Worm (Caenorhabditis elegans) whole organism, L3 larva: ENCODE measurements around the gene srh-16.

Source experiments
- ZK546.5 ChIP-seq: sonication (generic microtip); optimal IDR thresholded peaks from 2 replicates; lab custom pipeline; 2017; ENCODE audit warnings: missing biosample characterization, missing genetic modification characterization
- ama-1 ChIP-seq: fragments of 150-350 bp; optimal IDR thresholded peaks from 2 replicates; lab custom pipeline; 2018
- ceh-16 ChIP-seq: sonication (generic microtip); optimal IDR thresholded peaks from 2 replicates; lab custom pipeline; 2017; ENCODE audit warnings: missing biosample characterization, missing genetic modification characterization
- ceh-28 ChIP-seq: fragments of 150-350 bp; optimal IDR thresholded peaks from 2 replicates; lab custom pipeline; 2014; ENCODE audit warnings: missing biosample characterization, missing genetic modification reagents, missing genetic modification characterization
- ceh-82 ChIP-seq: fragments of 150-350 bp; optimal IDR thresholded peaks from 2 replicates; lab custom pipeline; 2014; ENCODE audit warnings: missing biosample characterization, missing genetic modification characterization
- ceh-9 ChIP-seq: sonication (generic microtip); optimal IDR thresholded peaks from 2 replicates; lab custom pipeline; 2018; ENCODE audit warnings: missing biosample characterization, missing genetic modification characterization
- daf-12 ChIP-seq: fragments of 150-350 bp; optimal IDR thresholded peaks from 2 replicates; lab custom pipeline; 2014; ENCODE audit warnings: missing biosample characterization, missing genetic modification reagents, missing genetic modification characterization
- egl-5 ChIP-seq: fragments of 150-350 bp; optimal IDR thresholded peaks from 2 replicates; lab custom pipeline; 2017; ENCODE audit warnings: missing biosample characterization, missing genetic modification reagents, missing genetic modification characterization, inconsistent platforms
- elt-3 ChIP-seq, 3 experiments: fragments of 150-350 bp in 1 of 3; sonication (generic microtip) in 2 of 3; optimal IDR thresholded peaks; 2 replicates in 2 of 3; 4 replicates in 1 of 3; lab custom pipeline; 2014 to 2017; ENCODE audit warnings: missing biosample characterization in 3 of 3, missing genetic modification characterization in 3 of 3
- eor-1 ChIP-seq, 2 experiments: fragments of 150-350 bp; optimal IDR thresholded peaks; 2 replicates each; lab custom pipeline; 2014 to 2018; ENCODE audit warnings: missing biosample characterization in 2 of 2, missing genetic modification characterization in 2 of 2
- fkh-10 ChIP-seq: sonication (generic microtip); optimal IDR thresholded peaks from 2 replicates; lab custom pipeline; 2017; ENCODE audit warnings: missing biosample characterization, missing genetic modification reagents, missing genetic modification characterization
- hmg-11 ChIP-seq: sonication (generic microtip); optimal IDR thresholded peaks from 2 replicates; lab custom pipeline; 2016; ENCODE audit warnings: missing genetic modification characterization, missing compliant biosample characterization
- jun-1 ChIP-seq: fragments of 150-350 bp; optimal IDR thresholded peaks from 2 replicates; lab custom pipeline; 2014; ENCODE audit warnings: missing biosample characterization, missing genetic modification reagents, missing genetic modification characterization
- lin-15B ChIP-seq: fragments of 150-350 bp; optimal IDR thresholded peaks from 2 replicates; lab custom pipeline; 2014; ENCODE audit warnings: missing biosample characterization, missing genetic modification characterization
- mdl-1 ChIP-seq: fragments of 150-350 bp; optimal IDR thresholded peaks from 2 replicates; lab custom pipeline; 2014; ENCODE audit warnings: missing biosample characterization, missing genetic modification characterization
- mml-1 ChIP-seq: fragments of 150-350 bp; sonication (generic microtip); optimal IDR thresholded peaks from 3 replicates; lab custom pipeline; 2014; ENCODE audit warnings: missing biosample characterization, missing genetic modification characterization
- nhr-11 ChIP-seq: fragments of 150-350 bp; optimal IDR thresholded peaks from 2 replicates; lab custom pipeline; 2014; ENCODE audit warnings: missing biosample characterization, missing genetic modification characterization
- nhr-12 ChIP-seq: fragments of 150-350 bp; optimal IDR thresholded peaks from 2 replicates; lab custom pipeline; 2014; ENCODE audit warnings: missing biosample characterization, missing genetic modification characterization
- nhr-23 ChIP-seq: fragments of 150-350 bp; optimal IDR thresholded peaks from 2 replicates; lab custom pipeline; 2014; ENCODE audit warnings: missing biosample characterization, missing genetic modification reagents, missing genetic modification characterization
- nhr-25 ChIP-seq: sonication (generic microtip); optimal IDR thresholded peaks from 2 replicates; lab custom pipeline; 2017; ENCODE audit warnings: missing biosample characterization, missing genetic modification characterization
- nhr-43 ChIP-seq: sonication (generic microtip); optimal IDR thresholded peaks from 2 replicates; lab custom pipeline; 2016; ENCODE audit warnings: mild to moderate bottlenecking, missing genetic modification characterization, missing compliant biosample characterization; ENCODE audit not compliant: poor library complexity, severe bottlenecking
- nhr-67 ChIP-seq: fragments of 150-350 bp; optimal IDR thresholded peaks from 2 replicates; lab custom pipeline; 2014; ENCODE audit warnings: missing biosample characterization, missing genetic modification characterization
- nhr-76 ChIP-seq: fragments of 150-350 bp; sonication (generic microtip); optimal IDR thresholded peaks from 5 replicates; lab custom pipeline; 2014; ENCODE audit warnings: missing biosample characterization, missing genetic modification characterization
- pha-4 ChIP-seq: fragments of 150-350 bp; optimal IDR thresholded peaks from 2 replicates; lab custom pipeline; 2014; ENCODE audit warnings: missing biosample characterization, missing genetic modification reagents, missing genetic modification characterization
- sea-2 ChIP-seq: fragments of 150-350 bp; sonication (generic microtip); optimal IDR thresholded peaks from 4 replicates; lab custom pipeline; 2014; ENCODE audit warnings: missing biosample characterization, missing genetic modification reagents, missing genetic modification characterization
- snpc-4 ChIP-seq: fragments of 150-350 bp; optimal IDR thresholded peaks from 2 replicates; lab custom pipeline; 2014; ENCODE audit warnings: missing biosample characterization, missing genetic modification characterization
- tbx-2 ChIP-seq: sonication (generic microtip); optimal IDR thresholded peaks from 2 replicates; lab custom pipeline; 2016; ENCODE audit warnings: mild to moderate bottlenecking, missing genetic modification characterization, missing compliant biosample characterization
- unc-39 ChIP-seq: sonication (generic microtip); optimal IDR thresholded peaks from 4 replicates; lab custom pipeline; 2017; ENCODE audit warnings: missing biosample characterization, missing genetic modification characterization
- zag-1 ChIP-seq: fragments of 150-350 bp; optimal IDR thresholded peaks from 2 replicates; lab custom pipeline; 2014; ENCODE audit warnings: missing biosample characterization, missing genetic modification characterization
- ztf-4 ChIP-seq: fragments of 150-350 bp; optimal IDR thresholded peaks from 2 replicates; lab custom pipeline; 2014; ENCODE audit warnings: missing biosample characterization, missing genetic modification characterization

The srh-16 gene

ce11 chrV:12258922-12259321, 32.7 kb upstream of the srh-16 start, which contains the start of gene ugt-56:
ugt-56 (plus strand) TSS chrV:12258982.
- TF ChIP-seq ceh-16 (tag; lab: Kevin White, UChicago) (no peak), nhr-43 (tag; lab: Kevin White, UChicago) (no peak), mdl-1 (no peak), mml-1 (tag; lab: Kevin White, UChicago) (no peak), daf-12 (tag; lab: Kevin White, UChicago) (no peak), tbx-2 (no peak), zag-1 (tag; lab: Kevin White, UChicago) (no peak)
- TF ChIP-seq, all 47 proteins: peak for 0

ce11 chrV:12261377-12261776, 30.3 kb upstream of the srh-16 start, which contains the start of gene tbb-6:
tbb-6 (plus strand) TSS chrV:12261531.
- TF ChIP-seq ZK546.5 (tag; lab: Kevin White, UChicago): no peak
- no peak for TF ChIP-seq nhr-25 (tag; lab: Kevin White, UChicago)
- TF ChIP-seq ama-1 (lab: Kevin White, UChicago): no peak
- no peak for TF ChIP-seq elt-3 (tag; optimal IDR thresholded peaks at IDR 0.05; lab: Kevin White, UChicago)
- no peak for TF ChIP-seq pha-4 (tag; lab: Kevin White, UChicago)
- no peak for TF ChIP-seq fkh-10 (GFP tag; lab: Kevin White, UChicago)
- no peak for TF ChIP-seq ceh-28 (tag; lab: Kevin White, UChicago)
- no peak for TF ChIP-seq nhr-11 (tag; lab: Kevin White, UChicago)
- no peak for TF ChIP-seq nhr-12 (tag; lab: Kevin White, UChicago)

ce11 chrV:12263723-12264122, 27.9 kb upstream of the srh-16 start, which contains the start of gene ssp-35:
ssp-35 (minus strand) TSS chrV:12263823.
- TF ChIP-seq ceh-82 (tag; lab: Kevin White, UChicago): no peak
- TF ChIP-seq ztf-4 (tag; lab: Kevin White, UChicago): no peak
- no peak for TF ChIP-seq mml-1 (tag; lab: Kevin White, UChicago)
- TF ChIP-seq lin-15B (tag; lab: Kevin White, UChicago): no peak
- TF ChIP-seq ceh-9 (tag; lab: Kevin White, UChicago): no peak
- no peak for TF ChIP-seq snpc-4 (tag; lab: Kevin White, UChicago)
- no peak for TF ChIP-seq nhr-67 (tag; lab: Kevin White, UChicago)
- TF ChIP-seq nhr-76: no peak
- no peak for TF ChIP-seq unc-39 (tag; lab: Kevin White, UChicago)
- TF ChIP-seq hmg-11 (tag; lab: Kevin White, UChicago): no peak
- no peak for TF ChIP-seq sea-2 (GFP tag; lab: Kevin White, UChicago)
- no peak for TF ChIP-seq jun-1 (tag; lab: Kevin White, UChicago)
- TF ChIP-seq pha-4 (tag; lab: Kevin White, UChicago): no peak
- TF ChIP-seq fkh-10 (GFP tag; lab: Kevin White, UChicago): no peak

- TF ChIP-seq eor-1 (tag; optimal IDR thresholded peaks at IDR 0.05; lab: Kevin White, UChicago) (no peak), nhr-67 (tag; lab: Kevin White, UChicago) (no peak)
These were observed 22.3 kb upstream of the srh-16 start, which contains the start of gene twk-24 for ce11 chrV:12269272-12269767. twk-24 (minus strand) TSS chrV:12269322.

- TF ChIP-seq nhr-76 (no peak), lin-15B (tag; lab: Kevin White, UChicago) (peak; percentile 19)
These were observed 20.2 kb upstream of the srh-16 start, which contains the start of the genes tsfm-1 and capg-2 for ce11 chrV:12271495-12271894. tsfm-1 (minus strand) TSS chrV:12271551. capg-2 (plus strand) TSS chrV:12271873.

- no peak for TF ChIP-seq egl-5
- TF ChIP-seq nhr-23 (tag; lab: Kevin White, UChicago): no peak
- no peak for TF ChIP-seq eor-1 (tag; optimal IDR thresholded peaks at IDR 0.05; lab: Kevin White, UChicago)
- TF ChIP-seq unc-39 (tag; lab: Kevin White, UChicago): no peak
- TF ChIP-seq ceh-28 (tag; lab: Kevin White, UChicago): no peak
- TF ChIP-seq sea-2 (GFP tag; lab: Kevin White, UChicago): no peak
- TF ChIP-seq elt-3 (tag; optimal IDR thresholded peaks at IDR 0.05; lab: Kevin White, UChicago): no peak
- TF ChIP-seq, all 47 proteins: peak for 0
These were observed 15.9 kb upstream of the srh-16 start for ce11 chrV:12275714-12276113.
